Fruit fly (Drosophila melanogaster): Measurements from ENCODE around the gene CG4045.

- TF ChIP-seq CG8478 (optimal IDR thresholded peaks at IDR 0.05) (no peak), EcR (GFP tag; optimal IDR thresholded peaks at IDR 0.05) (no peak), usp (GFP tag; optimal IDR thresholded peaks at IDR 0.05) (no peak), pan (optimal IDR thresholded peaks at IDR 0.05) (no peak)
These were observed 4.7 kb upstream of the CG4045 start, which contains the start of the genes CG16903 and Unc-76 for dm6 chrX:2080367-2080927.

Data from whole organism.